Worm (Caenorhabditis elegans): ENCODE results near the gene bus-8A.

The bus-8A gene

ce11 chrX:5492820-5493382, at the start of gene bus-8A, which contains the start of gene bus-8B:
TSS of gene bus-8A (plus strand) at chrX:5492915.
TSS of gene bus-8B (plus strand) at chrX:5493332.
- no peak for TF ChIP-seq ztf-11 (tag; optimal IDR thresholded peaks at IDR 0.05)
- no peak for TF ChIP-seq sea-2 (GFP tag; optimal IDR thresholded peaks at IDR 0.05)
- TF ChIP-seq nhr-28 (tag; optimal IDR thresholded peaks at IDR 0.05), result no peak

- no peak for TF ChIP-seq nhr-67 (tag; optimal IDR thresholded peaks at IDR 0.05)
- TF ChIP-seq eor-1 (tag; optimal IDR thresholded peaks at IDR 0.05), result no peak
- no peak for TF ChIP-seq ceh-82 (tag; optimal IDR thresholded peaks at IDR 0.05)
- TF ChIP-seq ceh-9 (tag; optimal IDR thresholded peaks at IDR 0.05), result no peak
- no peak for TF ChIP-seq tbx-2 (tag; optimal IDR thresholded peaks at IDR 0.05)
- no peak for TF ChIP-seq nhr-11 (tag; optimal IDR thresholded peaks at IDR 0.05)
- no peak for TF ChIP-seq fos-1 (tag; optimal IDR thresholded peaks at IDR 0.05)
- no peak for TF ChIP-seq ztf-4 (tag; optimal IDR thresholded peaks at IDR 0.05)
Observed at ce11 chrX:5444863-5445262, 47.9 kb upstream of the bus-8A start, which contains the start of gene itm-2. TSS of gene itm-2 (plus strand) at chrX:5445163.

- TF ChIP-seq jun-1 (tag; optimal IDR thresholded peaks at IDR 0.05) (no peak), nhr-28 (tag; optimal IDR thresholded peaks at IDR 0.05) (no peak), lin-39 (tag; optimal IDR thresholded peaks at IDR 0.05) (no peak), tbx-2 (tag; optimal IDR thresholded peaks at IDR 0.05) (no peak), mml-1 (tag; optimal IDR thresholded peaks at IDR 0.05) (no peak), lin-15B (tag; optimal IDR thresholded peaks at IDR 0.05) (no peak), R02D3.7 (tag; optimal IDR thresholded peaks at IDR 0.05) (no peak)
Observed at ce11 chrX:5447381-5447780, 45.3 kb upstream of the bus-8A start.

DNA sequence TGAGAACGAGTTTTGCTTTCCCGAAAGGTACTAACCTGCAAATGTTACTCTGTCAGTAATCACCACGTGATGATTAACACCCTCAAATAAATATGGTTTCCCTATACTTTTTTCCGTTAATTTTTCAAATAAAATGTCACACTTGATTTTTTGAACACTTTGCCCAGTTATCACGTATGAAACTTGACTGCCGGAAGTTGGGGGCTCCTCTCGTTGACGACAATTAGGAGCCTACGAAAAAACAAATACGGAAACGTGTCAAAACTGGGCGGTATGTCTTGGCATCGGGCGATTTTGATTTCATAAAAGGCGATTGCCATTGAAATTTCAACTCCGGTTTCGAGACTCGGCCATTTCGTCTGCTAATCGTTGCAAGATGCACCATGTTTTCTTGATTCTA, 44.8 kb upstream of the bus-8A start, which contains the start of gene C25F6.8:
Gene C25F6.8 (plus strand): TSS at position 301 of the 400 bp plus-strand sequence.
- no peak for TF ChIP-seq nhr-12 (tag; optimal IDR thresholded peaks at IDR 0.05)
- no peak for TF ChIP-seq fos-1 (tag; optimal IDR thresholded peaks at IDR 0.05)
- no peak for TF ChIP-seq nhr-237 (tag; optimal IDR thresholded peaks at IDR 0.05)
- TF ChIP-seq aly-2 (tag; optimal IDR thresholded peaks at IDR 0.05), result no peak

DNA sequence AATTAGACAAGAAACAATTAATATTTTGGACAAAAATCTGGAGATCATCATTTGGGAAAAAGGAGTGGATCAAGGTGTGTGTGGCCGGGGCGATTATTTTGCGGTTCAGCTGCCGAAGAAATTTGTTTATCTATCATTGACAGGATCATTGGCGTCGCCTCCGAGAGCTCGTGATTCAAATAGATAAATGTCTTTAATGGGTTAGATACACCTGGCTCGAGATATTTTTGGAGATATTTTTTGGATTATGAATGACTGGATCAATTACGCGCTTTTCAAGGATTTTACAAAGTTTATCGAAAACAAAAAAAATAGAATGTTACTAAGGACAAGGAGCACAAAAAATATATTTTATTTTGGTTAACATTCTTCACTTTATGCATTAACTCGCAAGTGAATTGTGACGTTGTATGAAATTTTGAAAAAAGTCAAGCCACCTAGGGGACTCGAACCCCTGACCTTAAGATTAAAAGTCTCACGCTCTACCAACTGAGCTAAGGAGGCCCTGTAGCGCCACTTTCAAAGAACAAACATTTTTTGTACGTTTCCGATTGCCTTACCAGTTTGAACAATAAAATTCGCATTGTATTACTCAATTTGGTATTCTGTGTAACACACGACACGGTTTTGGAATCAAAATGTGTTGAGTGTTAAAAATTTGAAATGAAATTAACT, 41.8 kb upstream of the bus-8A start, which contains the start of gene C25F6.6:
Gene C25F6.6 (minus strand): TSS at position 51 of the 675 bp plus-strand sequence.
- TF ChIP-seq pqm-1 (tag; optimal IDR thresholded peaks at IDR 0.05) (peak; percentile 11), elt-2 (tag; optimal IDR thresholded peaks at IDR 0.05) (peak; percentile 32), lin-15B (tag; optimal IDR thresholded peaks at IDR 0.05) (no peak), daf-12 (tag; optimal IDR thresholded peaks at IDR 0.05) (no peak), nhr-23 (tag; optimal IDR thresholded peaks at IDR 0.05) (peak; percentile 11)

DNA sequence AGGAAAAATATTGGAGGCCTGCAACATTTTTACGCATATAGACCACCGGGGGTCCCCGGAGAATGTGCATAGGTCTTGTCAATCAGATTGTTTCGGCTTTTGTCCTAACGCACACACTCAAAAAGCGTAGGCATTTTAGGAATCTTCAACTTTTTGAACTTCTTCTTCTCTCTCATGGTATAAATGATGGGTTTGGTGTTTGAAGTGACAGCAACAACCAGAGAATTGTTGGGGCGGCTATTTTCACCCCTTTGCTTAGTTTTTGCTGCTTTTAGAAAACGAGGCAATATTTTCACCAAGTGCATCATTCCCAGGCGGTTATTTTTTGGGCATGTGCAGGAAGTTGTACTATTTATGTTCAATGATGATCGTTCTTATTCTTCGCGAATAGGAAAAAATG, 41.0 kb upstream of the bus-8A start:
- TF ChIP-seq ceh-16 (tag; optimal IDR thresholded peaks at IDR 0.05) (no peak), egl-27 (tag; optimal IDR thresholded peaks at IDR 0.05) (no peak), R02D3.7 (tag; optimal IDR thresholded peaks at IDR 0.05) (no peak), unc-62 (GFP tag; optimal IDR thresholded peaks at IDR 0.05) (peak; percentile 18), ztf-4 (tag; optimal IDR thresholded peaks at IDR 0.05) (no peak), skn-1 (tag; optimal IDR thresholded peaks at IDR 0.05) (no peak), lin-39 (tag; optimal IDR thresholded peaks at IDR 0.05) (peak; percentile 32)

- no peak for TF ChIP-seq ama-1 (optimal IDR thresholded peaks at IDR 0.05)
- TF ChIP-seq jun-1 (tag; optimal IDR thresholded peaks at IDR 0.05), result no peak
- no peak for TF ChIP-seq mml-1 (tag; optimal IDR thresholded peaks at IDR 0.05)
- no peak for TF ChIP-seq nhr-25 (tag; optimal IDR thresholded peaks at IDR 0.05)
- no peak for TF ChIP-seq daf-12 (tag; optimal IDR thresholded peaks at IDR 0.05)
- TF ChIP-seq ztf-11 (tag; optimal IDR thresholded peaks at IDR 0.05), result no peak
- no peak for TF ChIP-seq skn-1 (tag; optimal IDR thresholded peaks at IDR 0.05)
Observed at ce11 chrX:5455107-5455506, 37.6 kb upstream of the bus-8A start.

Measured in whole organism, L3 larva.